Fruit fly (Drosophila melanogaster) Kc167 (cell line): ENCODE measurements around the gene RtcB.

Experiments
- Myc ChIP-seq: fragments of >200 bp; optimal IDR thresholded peaks from 2 replicates; lab custom pipeline; 2017; ENCODE audit warnings: missing external identifiers
- Sin3A ChIP-seq: fragments of >200 bp; optimal IDR thresholded peaks from 2 replicates; lab custom pipeline; 2018; ENCODE audit warnings: missing external identifiers
- h ChIP-seq: fragments of >200 bp; optimal IDR thresholded peaks from 3 replicates; lab custom pipeline; 2018; ENCODE audit warnings: missing external identifiers
- insv ChIP-seq: fragments of >200 bp; optimal IDR thresholded peaks from 3 replicates; lab custom pipeline; 2018; ENCODE audit warnings: missing external identifiers
- psq ChIP-seq: fragments of >200 bp; optimal IDR thresholded peaks from 2 replicates; lab custom pipeline; 2017; ENCODE audit warnings: missing external identifiers
- ttk ChIP-seq: sonication (Bioruptor generic); optimal IDR thresholded peaks from 2 replicates; lab custom pipeline; 2017; ENCODE audit warnings: missing external identifiers

Gene RtcB

dm6 chr2L:19404804-19405203, 25.6 kb upstream of the RtcB start:
- TF ChIP-seq insv (lab: Kevin White, UChicago) = no peak
- TF ChIP-seq Myc (lab: Kevin White, UChicago) = no peak
- TF ChIP-seq ttk (lab: Kevin White, UChicago) = no peak
- TF ChIP-seq psq (lab: Kevin White, UChicago) = no peak

- TF ChIP-seq h (lab: Kevin White, UChicago) (no peak), Myc (lab: Kevin White, UChicago) (no peak), ttk (lab: Kevin White, UChicago) (no peak), psq (lab: Kevin White, UChicago) (no peak)
Observed at dm6 chr2L:19405685-19406357, 24.6 kb upstream of the RtcB start.

dm6 chr2L:19406419-19406818, 24.0 kb upstream of the RtcB start:
- TF ChIP-seq h (lab: Kevin White, UChicago) (no peak), ttk (lab: Kevin White, UChicago) (no peak), Myc (lab: Kevin White, UChicago) (no peak), psq (lab: Kevin White, UChicago) (no peak), insv (lab: Kevin White, UChicago) (no peak), Sin3A (no peak)

- TF ChIP-seq ttk (lab: Kevin White, UChicago) (no peak), Myc (lab: Kevin White, UChicago) (no peak), Sin3A (no peak), psq (lab: Kevin White, UChicago) (no peak), insv (lab: Kevin White, UChicago) (no peak), h (lab: Kevin White, UChicago) (no peak)
Observed at dm6 chr2L:19411966-19412365, 18.5 kb upstream of the RtcB start.

- TF ChIP-seq h (lab: Kevin White, UChicago) = no peak
- no peak for TF ChIP-seq psq (lab: Kevin White, UChicago)
- TF ChIP-seq Myc (lab: Kevin White, UChicago) = no peak
- TF ChIP-seq insv (lab: Kevin White, UChicago) = no peak
- no peak for TF ChIP-seq ttk (lab: Kevin White, UChicago)
- TF ChIP-seq Sin3A = no peak
Observed at dm6 chr2L:19413118-19413893, 17.1 kb upstream of the RtcB start.

dm6 chr2L:19414233-19414749, 16.2 kb upstream of the RtcB start:
- TF ChIP-seq insv (lab: Kevin White, UChicago) = no peak
- no peak for TF ChIP-seq psq (lab: Kevin White, UChicago)
- no peak for TF ChIP-seq ttk (lab: Kevin White, UChicago)
- no peak for TF ChIP-seq h (lab: Kevin White, UChicago)
- no peak for TF ChIP-seq Myc (lab: Kevin White, UChicago)
- TF ChIP-seq Sin3A = no peak

- no peak for TF ChIP-seq psq (lab: Kevin White, UChicago)
- no peak for TF ChIP-seq ttk (lab: Kevin White, UChicago)
Observed at dm6 chr2L:19415133-19415532, 15.3 kb upstream of the RtcB start.

- TF ChIP-seq insv (lab: Kevin White, UChicago) (no peak), ttk (lab: Kevin White, UChicago) (no peak), psq (lab: Kevin White, UChicago) (no peak), Sin3A (no peak), Myc (lab: Kevin White, UChicago) (no peak), h (lab: Kevin White, UChicago) (no peak)
Observed at dm6 chr2L:19415859-19416258, 14.6 kb upstream of the RtcB start.

- TF ChIP-seq insv (lab: Kevin White, UChicago) (no peak), h (lab: Kevin White, UChicago) (no peak), Myc (lab: Kevin White, UChicago) (no peak), psq (lab: Kevin White, UChicago) (no peak), ttk (lab: Kevin White, UChicago) (no peak), Sin3A (no peak)
Observed at dm6 chr2L:19416602-19417497, 13.6 kb upstream of the RtcB start, which contains the start of gene Lectin-galC1. TSS of gene Lectin-galC1 (plus strand) at chr2L:19417447.

- no peak for TF ChIP-seq h (lab: Kevin White, UChicago)
- no peak for TF ChIP-seq Sin3A
- no peak for TF ChIP-seq Myc (lab: Kevin White, UChicago)
- no peak for TF ChIP-seq ttk (lab: Kevin White, UChicago)
- TF ChIP-seq insv (lab: Kevin White, UChicago) = no peak
- no peak for TF ChIP-seq psq (lab: Kevin White, UChicago)
Observed at dm6 chr2L:19418017-19418416, 12.4 kb upstream of the RtcB start, which contains the start of gene lectin-37Da. TSS of gene lectin-37Da (plus strand) at chr2L:19418317.

dm6 chr2L:19418872-19419271, 11.6 kb upstream of the RtcB start, which contains the start of gene lectin-37Db:
TSS of gene lectin-37Db (plus strand) at chr2L:19419075.
- no peak for TF ChIP-seq Myc (lab: Kevin White, UChicago)
